Worm (Caenorhabditis elegans): Measurements from ENCODE around the gene R07B7.12.

ce11 chrV:12074886-12075285 lies 14.0 kb upstream of the R07B7.12 start, which contains the start of gene R07B7.6:
- TF ChIP-seq ets-7 (tag; optimal IDR thresholded peaks at IDR 0.05) = no peak
- TF ChIP-seq ama-1 (optimal IDR thresholded peaks at IDR 0.05) = no peak
- no peak for TF ChIP-seq tra-4 (tag; optimal IDR thresholded peaks at IDR 0.05)
